Worm (Caenorhabditis elegans) whole organism, L1 larva: Measurements from ENCODE around the gene pdf-1.

Experiments
- blmp-1 ChIP-seq: fragments of 150-350 bp; optimal IDR thresholded peaks from 2 replicates; lab custom pipeline; 2014; ENCODE audit warnings: missing biosample characterization, missing genetic modification characterization
- ceh-82 ChIP-seq, 3 experiments: fragments of 150-350 bp in 1 of 3; sonication (generic microtip) in 2 of 3; optimal IDR thresholded peaks; 2 replicates each; lab custom pipeline; 2014 to 2017; ENCODE audit warnings: missing biosample characterization in 3 of 3, missing genetic modification characterization in 3 of 3
- fos-1 ChIP-seq: fragments of 150-350 bp; optimal IDR thresholded peaks from 2 replicates; lab custom pipeline; 2014; ENCODE audit warnings: missing biosample characterization, missing genetic modification characterization
- lin-13 ChIP-seq: fragments of 150-350 bp; optimal IDR thresholded peaks from 2 replicates; lab custom pipeline; 2014; ENCODE audit warnings: missing biosample characterization, missing genetic modification reagents, missing genetic modification characterization
- lin-35 ChIP-seq, 2 experiments: fragments of 150-350 bp; optimal IDR thresholded peaks; 2 replicates each; lab custom pipeline; 2014; ENCODE audit warnings: missing biosample characterization in 2 of 2, missing genetic modification characterization in 2 of 2, missing genetic modification reagents in 2 of 2
- lsy-2 ChIP-seq, 2 experiments: fragments of 150-350 bp; optimal IDR thresholded peaks; 2 replicates each; lab custom pipeline; 2014; ENCODE audit warnings: missing biosample characterization in 2 of 2, missing genetic modification characterization in 2 of 2
- mdl-1 ChIP-seq, 2 experiments: fragments of 150-350 bp; optimal IDR thresholded peaks; 2 replicates each; lab custom pipeline; 2014 to 2017; ENCODE audit warnings: missing biosample characterization in 2 of 2, missing genetic modification characterization in 2 of 2, inconsistent platforms in 1 of 2
- nhr-11 ChIP-seq: fragments of 150-350 bp; optimal IDR thresholded peaks from 2 replicates; lab custom pipeline; 2014; ENCODE audit warnings: missing biosample characterization, missing genetic modification characterization
- nhr-28 ChIP-seq: fragments of 150-350 bp; optimal IDR thresholded peaks from 2 replicates; lab custom pipeline; 2014; ENCODE audit warnings: missing biosample characterization, missing genetic modification characterization
- nhr-77 ChIP-seq: fragments of 150-350 bp; optimal IDR thresholded peaks from 2 replicates; lab custom pipeline; 2014; ENCODE audit warnings: missing biosample characterization, missing genetic modification characterization
- pax-3 ChIP-seq: fragments of 200-800 bp; sonication (Bioruptor generic); optimal IDR thresholded peaks from 2 replicates; lab custom pipeline; 2018; ENCODE audit warnings: mild to moderate bottlenecking, missing genetic modification characterization, moderate library complexity, missing compliant biosample characterization
- sup-37 ChIP-seq: fragments of 200-800 bp; sonication (Bioruptor generic); optimal IDR thresholded peaks from 2 replicates; lab custom pipeline; 2018; ENCODE audit warnings: mild to moderate bottlenecking, missing genetic modification characterization, missing compliant biosample characterization
- unc-62 ChIP-seq: fragments of 150-350 bp; optimal IDR thresholded peaks from 2 replicates; lab custom pipeline; 2014; ENCODE audit warnings: missing biosample characterization, missing genetic modification reagents, missing genetic modification characterization
- ztf-4 ChIP-seq: fragments of 150-350 bp; optimal IDR thresholded peaks from 2 replicates; lab custom pipeline; 2014; ENCODE audit warnings: missing biosample characterization, missing genetic modification characterization

ce11 chrIII:6939523-6939922, 27.2 kb upstream of the pdf-1 start, which contains the start of gene F57B9.3:
- TF ChIP-seq ceh-82 (tag; optimal IDR thresholded peaks at IDR 0.05; lab: Kevin White, UChicago) (no peak), nhr-11 (tag; lab: Kevin White, UChicago) (no peak), unc-62 (no peak), mdl-1 (tag; optimal IDR thresholded peaks at IDR 0.05; lab: Kevin White, UChicago) (no peak), blmp-1 (tag; lab: Kevin White, UChicago) (no peak), nhr-77 (tag; lab: Kevin White, UChicago) (no peak), sup-37 (GFP tag; lab: Kevin White, UChicago) (no peak), fos-1 (tag; lab: Kevin White, UChicago) (no peak), lin-13 (GFP tag; lab: Kevin White, UChicago) (no peak), lsy-2 (tag; optimal IDR thresholded peaks at IDR 0.05; lab: Kevin White, UChicago) (no peak), lin-35 (GFP tag; optimal IDR thresholded peaks at IDR 0.05; lab: Kevin White, UChicago) (no peak), ztf-4 (tag; lab: Kevin White, UChicago) (no peak), pax-3 (tag; lab: Kevin White, UChicago) (no peak), nhr-28 (tag; lab: Kevin White, UChicago) (no peak)
